Worm (Caenorhabditis elegans): ENCODE measurements around the gene Y59C2A.1.

DNA sequence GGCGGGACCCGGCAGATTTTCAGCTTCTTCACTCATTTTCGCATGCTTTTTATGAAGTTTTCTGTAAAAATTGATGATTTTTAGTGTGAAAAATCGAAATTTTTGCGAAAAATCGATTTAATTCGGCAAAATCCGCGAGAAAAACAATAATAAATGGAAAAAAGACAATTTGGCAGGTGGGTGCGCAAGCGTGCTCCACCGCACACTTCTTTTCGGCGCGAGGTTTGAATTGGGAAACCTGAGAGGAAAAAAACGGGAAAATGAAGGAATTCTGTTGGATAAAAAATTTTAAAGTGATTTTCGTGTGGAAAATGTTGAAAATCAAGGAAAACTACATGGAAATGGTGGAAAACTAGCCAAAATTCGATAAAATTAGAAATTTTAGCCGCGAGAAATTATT, 3.8 kb upstream of the Y59C2A.1 start, which contains the start of gene Y59C2A.2:
- TF ChIP-seq blmp-1 (tag; optimal IDR thresholded peaks at IDR 0.05; ENCODE audit: insufficient read depth), result no peak
- TF ChIP-seq unc-62 (GFP tag; optimal IDR thresholded peaks at IDR 0.05), result no peak
- no peak for TF ChIP-seq snpc-4 (tag; optimal IDR thresholded peaks at IDR 0.05)
- no peak for TF ChIP-seq F13H6.1 (tag; optimal IDR thresholded peaks at IDR 0.05)
- no peak for TF ChIP-seq sma-9 (GFP tag; optimal IDR thresholded peaks at IDR 0.05)
- TF ChIP-seq sma-9 (tag; optimal IDR thresholded peaks at IDR 0.05), result no peak
- TF ChIP-seq ztf-4 (tag; optimal IDR thresholded peaks at IDR 0.05), result no peak
- no peak for TF ChIP-seq zag-1 (tag; optimal IDR thresholded peaks at IDR 0.05)
- peak in 1 of 2 experiments; percentile 71 for TF ChIP-seq lsy-2 (tag; optimal IDR thresholded peaks at IDR 0.05)
- no peak for TF ChIP-seq elt-1 (tag; optimal IDR thresholded peaks at IDR 0.05)
- no peak for TF ChIP-seq peb-1 (tag; optimal IDR thresholded peaks at IDR 0.05)
- TF ChIP-seq nhr-11 (tag; optimal IDR thresholded peaks at IDR 0.05), result no peak
